Fruit fly (Drosophila melanogaster) ovary, adult (tissue): ENCODE data around the gene mRpS11.

Experiments used
- CG17801 ChIP-seq: fragments of 200-800 bp; optimal IDR thresholded peaks from 2 replicates; lab custom pipeline; 2019; ENCODE audit warnings: missing biosample characterization, mild to moderate bottlenecking, missing genetic modification characterization, moderate library complexity; ENCODE audit not compliant: partially characterized antibody

The mRpS11 gene

dm6 chr3R:17121277-17121676 is 48.7 kb downstream of the mRpS11 start, which contains the start of gene CG42779:
TSS of gene CG42779 (plus strand) at chr3R:17121577.
- TF ChIP-seq CG17801 (GFP tag; lab: Kevin White, UChicago) = no peak

DNA sequence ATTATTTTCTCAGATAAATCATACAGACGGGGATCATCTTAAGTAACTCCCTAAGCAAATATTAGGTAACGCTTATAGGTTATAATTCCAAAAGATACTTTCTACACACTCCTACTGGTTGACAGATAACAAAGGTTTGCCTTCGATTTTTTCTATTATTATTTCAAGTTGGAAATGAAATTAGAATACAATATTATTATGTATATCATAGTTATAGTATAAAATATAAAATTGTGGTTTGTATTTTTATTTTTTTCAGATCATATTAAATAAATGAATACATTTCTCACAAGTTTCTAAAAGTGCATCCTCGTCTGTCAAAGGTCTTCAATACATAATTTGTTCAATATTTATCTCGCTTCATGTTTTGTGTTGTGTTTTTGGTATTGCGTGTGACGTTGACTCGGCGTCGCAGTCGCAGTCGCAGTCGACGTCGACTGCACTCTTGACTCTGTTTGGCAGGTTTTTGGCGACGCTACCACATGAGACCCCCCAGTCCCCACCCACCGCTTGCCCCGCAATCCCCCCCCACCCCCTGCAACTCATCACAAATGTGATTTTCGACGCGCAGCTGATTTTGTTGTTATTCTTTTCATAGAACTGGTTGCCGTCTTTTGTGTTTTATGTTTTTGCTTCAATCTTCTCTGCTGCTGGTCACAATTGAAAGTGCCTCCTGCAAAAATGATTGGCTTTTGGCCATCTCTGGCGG is 50.4 kb downstream of the mRpS11 start:
- TF ChIP-seq CG17801 (GFP tag; lab: Kevin White, UChicago) = no peak
